Fruit fly (Drosophila melanogaster) whole organism, prepupa: ENCODE data around the gene beat-Ib.

Experiments
- Blimp-1 ChIP-seq: fragments of 200-800 bp; sonication (Bioruptor generic); optimal IDR thresholded peaks from 3 replicates; lab custom pipeline; 2017; ENCODE audit warnings: missing biosample characterization, missing genetic modification characterization, mild to moderate bottlenecking, moderate library complexity, missing genetic modification reagents
- CG10631 ChIP-seq: fragments of 200-800 bp; sonication (Bioruptor generic); optimal IDR thresholded peaks from 2 replicates; lab custom pipeline; 2016; ENCODE audit warnings: missing biosample characterization, missing genetic modification characterization
- CG11294 ChIP-seq: fragments of 200-800 bp; sonication (Bioruptor generic); IDR thresholded peaks from 2 replicates; pipeline ENCODE4 v1.3.6; 2022; ENCODE audit warnings: missing biosample characterization, missing genetic modification characterization
- CG11762 ChIP-seq: fragments of 200-800 bp; sonication (Bioruptor generic); optimal IDR thresholded peaks from 3 replicates; lab custom pipeline; 2016; ENCODE audit warnings: missing biosample characterization, missing genetic modification characterization; ENCODE audit not compliant: insufficient read depth
- CG11902 ChIP-seq: fragments of 200-800 bp; sonication (Bioruptor generic); optimal IDR thresholded peaks from 3 replicates; lab custom pipeline; 2016; ENCODE audit warnings: missing biosample characterization, missing genetic modification characterization
- CG15336 ChIP-seq: fragments of 200-800 bp; sonication (Bioruptor generic); IDR thresholded peaks from 2 replicates; pipeline ENCODE4 v1.3.6; 2022; ENCODE audit warnings: missing biosample characterization, missing genetic modification characterization
- CG1621 ChIP-seq: fragments of 200-800 bp; sonication (Bioruptor generic); optimal IDR thresholded peaks from 3 replicates; lab custom pipeline; 2018; ENCODE audit warnings: missing biosample characterization, mild to moderate bottlenecking, missing genetic modification characterization
- CG16779 ChIP-seq: fragments of 200-800 bp; sonication (Bioruptor generic); optimal IDR thresholded peaks from 3 replicates; lab custom pipeline; 2017; ENCODE audit warnings: missing biosample characterization, mild to moderate bottlenecking, missing genetic modification characterization
- CG31627 ChIP-seq: fragments of 200-800 bp; sonication (Bioruptor generic); optimal IDR thresholded peaks from 3 replicates; lab custom pipeline; 2016; ENCODE audit warnings: missing biosample characterization, missing genetic modification characterization
- CG34406 ChIP-seq: fragments of 200-800 bp; sonication (Bioruptor generic); optimal IDR thresholded peaks from 3 replicates; lab custom pipeline; 2016; ENCODE audit warnings: missing biosample characterization, missing genetic modification characterization
- CG6808 ChIP-seq: fragments of 200-800 bp; sonication (Bioruptor generic); optimal IDR thresholded peaks from 3 replicates; lab custom pipeline; 2017; ENCODE audit warnings: missing biosample characterization, missing genetic modification characterization, mild to moderate bottlenecking, moderate library complexity, missing genetic modification reagents
- CG6854 ChIP-seq: fragments of 200-800 bp; sonication (Bioruptor generic); optimal IDR thresholded peaks from 2 replicates; lab custom pipeline; 2017; ENCODE audit warnings: missing biosample characterization, mild to moderate bottlenecking, missing genetic modification characterization
- CG7368 ChIP-seq: fragments of 200-800 bp; sonication (Bioruptor generic); optimal IDR thresholded peaks from 3 replicates; lab custom pipeline; 2016; ENCODE audit warnings: missing biosample characterization, missing genetic modification characterization
- CG8119 ChIP-seq: fragments of 200-800 bp; sonication (Bioruptor generic); IDR thresholded peaks from 3 replicates; pipeline ENCODE4 v1.3.6; 2022; ENCODE audit warnings: missing biosample characterization, missing genetic modification characterization
- CG8319 ChIP-seq: fragments of 200-800 bp; sonication (Bioruptor generic); optimal IDR thresholded peaks from 3 replicates; lab custom pipeline; 2016; ENCODE audit warnings: missing biosample characterization, missing genetic modification characterization
- CG9139 ChIP-seq: fragments of 200-800 bp; sonication (Bioruptor generic); optimal IDR thresholded peaks from 3 replicates; lab custom pipeline; 2017; ENCODE audit warnings: missing biosample characterization, mild to moderate bottlenecking, missing genetic modification characterization
- Eip75B ChIP-seq: fragments of 200-800 bp; sonication (Bioruptor generic); optimal IDR thresholded peaks from 3 replicates; lab custom pipeline; 2016; ENCODE audit warnings: missing biosample characterization, missing genetic modification characterization
- Eip93F ChIP-seq: fragments of 200-800 bp; sonication (Bioruptor generic); optimal IDR thresholded peaks from 2 replicates; lab custom pipeline; 2016; ENCODE audit warnings: missing biosample characterization, mild to moderate bottlenecking, missing genetic modification characterization
- Ets21C ChIP-seq: fragments of 200-800 bp; sonication (Bioruptor generic); optimal IDR thresholded peaks from 3 replicates; lab custom pipeline; 2016; ENCODE audit warnings: missing biosample characterization, missing genetic modification characterization
- Ets96B ChIP-seq: fragments of 200-800 bp; optimal IDR thresholded peaks from 2 replicates; lab custom pipeline; 2019; ENCODE audit warnings: missing biosample characterization, mild to moderate bottlenecking, missing genetic modification characterization, moderate library complexity
- Hr38 ChIP-seq: sonication (Bioruptor generic); optimal IDR thresholded peaks from 2 replicates; lab custom pipeline; 2016; ENCODE audit warnings: missing biosample characterization, missing genetic modification characterization
- Hr39 ChIP-seq: fragments of 200-800 bp; sonication (Bioruptor generic); optimal IDR thresholded peaks from 2 replicates; lab custom pipeline; 2016; ENCODE audit warnings: missing biosample characterization, missing genetic modification characterization
- Lpt ChIP-seq: fragments of 200-800 bp; sonication (Bioruptor generic); optimal IDR thresholded peaks from 3 replicates; lab custom pipeline; 2016; ENCODE audit warnings: missing biosample characterization, missing genetic modification characterization
- OdsH ChIP-seq: fragments of 200-800 bp; sonication (Bioruptor generic); optimal IDR thresholded peaks from 3 replicates; lab custom pipeline; 2016; ENCODE audit warnings: missing biosample characterization, missing genetic modification characterization
- Smox ChIP-seq: fragments of 200-800 bp; sonication (Bioruptor generic); optimal IDR thresholded peaks from 3 replicates; lab custom pipeline; 2016; ENCODE audit warnings: missing biosample characterization, missing genetic modification characterization
- Sox102F ChIP-seq: fragments of 200-800 bp; sonication (Bioruptor generic); optimal IDR thresholded peaks from 2 replicates; lab custom pipeline; 2016; ENCODE audit warnings: missing biosample characterization, mild to moderate bottlenecking, missing genetic modification characterization
- Sox14 ChIP-seq: fragments of 200-800 bp; sonication (Bioruptor generic); optimal IDR thresholded peaks from 3 replicates; lab custom pipeline; 2016; ENCODE audit warnings: missing biosample characterization, missing genetic modification characterization
- Sox15 ChIP-seq: fragments of 200-800 bp; sonication (Bioruptor generic); optimal IDR thresholded peaks from 3 replicates; lab custom pipeline; 2016; ENCODE audit warnings: missing biosample characterization, missing genetic modification characterization
- achi ChIP-seq: fragments of 200-800 bp; sonication (Bioruptor generic); optimal IDR thresholded peaks from 3 replicates; lab custom pipeline; 2016; ENCODE audit warnings: missing biosample characterization, missing genetic modification characterization
- dsx ChIP-seq: fragments of 200-800 bp; optimal IDR thresholded peaks from 3 replicates; lab custom pipeline; 2019; ENCODE audit warnings: missing biosample characterization, mild to moderate bottlenecking, missing genetic modification characterization, moderate library complexity; ENCODE audit not compliant: poor library complexity, severe bottlenecking
- fd59A ChIP-seq: fragments of 200-800 bp; sonication (Bioruptor generic); optimal IDR thresholded peaks from 2 replicates; lab custom pipeline; 2017; ENCODE audit warnings: missing biosample characterization, mild to moderate bottlenecking, missing genetic modification characterization, missing genetic modification reagents
- fd85E ChIP-seq: fragments of 200-800 bp; sonication (Bioruptor generic); optimal IDR thresholded peaks from 3 replicates; lab custom pipeline; 2016; ENCODE audit warnings: missing biosample characterization, missing genetic modification characterization
- fkh ChIP-seq: fragments of 200-800 bp; sonication (Bioruptor generic); optimal IDR thresholded peaks from 3 replicates; lab custom pipeline; 2017; ENCODE audit warnings: missing biosample characterization, mild to moderate bottlenecking, missing genetic modification characterization, moderate library complexity
- pdm3 ChIP-seq: fragments of 200-800 bp; sonication (Bioruptor generic); optimal IDR thresholded peaks from 3 replicates; lab custom pipeline; 2016; ENCODE audit warnings: missing biosample characterization, missing genetic modification characterization
- salr ChIP-seq, 2 experiments: fragments of 200-800 bp; sonication (Bioruptor generic); optimal IDR thresholded peaks; 3 replicates each; lab custom pipeline; 2016 to 2018; ENCODE audit warnings: missing biosample characterization in 2 of 2, missing genetic modification characterization in 2 of 2, mild to moderate bottlenecking in 1 of 2
- spab ChIP-seq: fragments of 200-800 bp; sonication (Bioruptor generic); optimal IDR thresholded peaks from 2 replicates; lab custom pipeline; 2017; ENCODE audit warnings: missing biosample characterization, mild to moderate bottlenecking, missing genetic modification characterization, missing genetic modification reagents
- topi ChIP-seq: fragments of 200-800 bp; sonication (Bioruptor generic); optimal IDR thresholded peaks from 3 replicates; lab custom pipeline; 2016; ENCODE audit warnings: missing biosample characterization, missing genetic modification characterization
- vri ChIP-seq: fragments of 200-800 bp; sonication (Bioruptor generic); optimal IDR thresholded peaks from 3 replicates; lab custom pipeline; 2016; ENCODE audit warnings: missing biosample characterization, mild to moderate bottlenecking, missing genetic modification characterization

beat-Ib gene

dm6 chr2L:15962335-15962734 is at the start of gene beat-Ib:
TSS of gene beat-Ib (minus strand) at chr2L:15962435.
- TF ChIP-seq CG8319 (GFP tag; lab: Kevin White, UChicago): no peak
- TF ChIP-seq Sox14: no peak
- TF ChIP-seq Eip75B (GFP tag; lab: Kevin White, UChicago): no peak
- no peak for TF ChIP-seq Blimp-1 (GFP tag; lab: Kevin White, UChicago)
- TF ChIP-seq CG34406 (GFP tag; lab: Kevin White, UChicago): no peak
- no peak for TF ChIP-seq CG11294 (GFP tag; lab: Robert Waterston, UW)
- no peak for TF ChIP-seq vri (GFP tag; lab: Kevin White, UChicago)
- TF ChIP-seq Hr38 (GFP tag; lab: Kevin White, UChicago): no peak
- TF ChIP-seq fkh (GFP tag; lab: Kevin White, UChicago): no peak

dm6 chr2L:16006179-16006578 is 43.9 kb upstream of the beat-Ib start, which contains the start of gene CG31820:
TSS of gene CG31820 (minus strand) at chr2L:16006279.
- TF ChIP-seq spab (GFP tag; lab: Kevin White, UChicago): no peak
- no peak for TF ChIP-seq CG6808 (GFP tag; lab: Kevin White, UChicago)
- no peak for TF ChIP-seq CG34406 (GFP tag; lab: Kevin White, UChicago)
- TF ChIP-seq CG15336 (GFP tag; lab: Robert Waterston, UW): no peak
- TF ChIP-seq dsx (GFP tag; lab: Kevin White, UChicago): no peak
- no peak for TF ChIP-seq Sox15 (GFP tag; lab: Kevin White, UChicago)
- no peak for TF ChIP-seq Lpt (GFP tag; lab: Kevin White, UChicago)
- TF ChIP-seq Ets96B (tag; lab: Kevin White, UChicago): no peak
- no peak for TF ChIP-seq topi (GFP tag; lab: Kevin White, UChicago)
- no peak for TF ChIP-seq CG1621
- TF ChIP-seq pdm3 (GFP tag; lab: Kevin White, UChicago): no peak
- TF ChIP-seq CG7368 (GFP tag; lab: Kevin White, UChicago): no peak
- no peak for TF ChIP-seq OdsH
- no peak for TF ChIP-seq Ets21C

- TF ChIP-seq CG10631 (GFP tag; lab: Kevin White, UChicago): no peak
- TF ChIP-seq salr (GFP tag; optimal IDR thresholded peaks at IDR 0.05; lab: Kevin White, UChicago): no peak
- TF ChIP-seq dsx (GFP tag; lab: Kevin White, UChicago): no peak
- TF ChIP-seq fd59A (GFP tag; lab: Kevin White, UChicago): no peak
- no peak for TF ChIP-seq Blimp-1 (GFP tag; lab: Kevin White, UChicago)
- TF ChIP-seq CG9139 (GFP tag; lab: Kevin White, UChicago): no peak
- no peak for TF ChIP-seq CG6808 (GFP tag; lab: Kevin White, UChicago)
- TF ChIP-seq fd85E (GFP tag; lab: Kevin White, UChicago): no peak
- no peak for TF ChIP-seq vri (GFP tag; lab: Kevin White, UChicago)
- no peak for TF ChIP-seq Sox102F (GFP tag; lab: Kevin White, UChicago)
- TF ChIP-seq Eip93F (GFP tag; lab: Kevin White, UChicago): no peak
- TF ChIP-seq CG11902 (GFP tag; lab: Kevin White, UChicago): no peak
- TF ChIP-seq, all 60 proteins: peak for 0
Measured at dm6 chr2L:16004025-16004424, 41.8 kb upstream of the beat-Ib start, which contains the start of the genes CG13245 and CG43816. TSS of gene CG13245 (plus strand) at chr2L:16004325. TSS of gene CG43816 (plus strand) at chr2L:16004325.

dm6 chr2L:16003541-16003940 is 41.3 kb upstream of the beat-Ib start, which contains the start of gene CG34167:
TSS of gene CG34167 (minus strand) at chr2L:16003641.
- no peak for TF ChIP-seq CG11762

- TF ChIP-seq CG6808 (GFP tag; lab: Kevin White, UChicago) (no peak), CG16779 (no peak), CG7368 (GFP tag; lab: Kevin White, UChicago) (no peak), achi (no peak), CG11902 (GFP tag; lab: Kevin White, UChicago) (no peak), Smox (GFP tag; lab: Kevin White, UChicago) (no peak), CG6854 (GFP tag; lab: Kevin White, UChicago) (no peak), Hr39 (GFP tag; lab: Kevin White, UChicago) (no peak), CG8119 (GFP tag; lab: Robert Waterston, UW) (no peak), CG9139 (GFP tag; lab: Kevin White, UChicago) (no peak), CG31627 (GFP tag; lab: Kevin White, UChicago) (no peak)
Measured at dm6 chr2L:16000199-16000598, 38.0 kb upstream of the beat-Ib start, which contains the start of gene beat-Ic. TSS of gene beat-Ic (plus strand) at chr2L:16000291.
